Fruit fly (Drosophila melanogaster) whole organism, embryonic: ENCODE results near the gene kat80.
A peak's percentile ranks its signal among the peaks of the same experiment; 100 is the strongest.

Experiments used
- Asciz ChIP-seq: fragments of 200-800 bp; sonication (Bioruptor generic); optimal IDR thresholded peaks from 2 replicates; lab custom pipeline; 2017; ENCODE audit warnings: missing biosample characterization, mild to moderate bottlenecking, missing genetic modification characterization, missing genetic modification reagents
- Atf-2 ChIP-seq: fragments of 200-800 bp; sonication (Bioruptor generic); optimal IDR thresholded peaks from 2 replicates; lab custom pipeline; 2016; ENCODE audit warnings: missing biosample characterization, missing genetic modification characterization
- CG10431 ChIP-seq: fragments of 200-800 bp; sonication (Bioruptor generic); optimal IDR thresholded peaks from 3 replicates; lab custom pipeline; 2018; ENCODE audit warnings: missing biosample characterization, mild to moderate bottlenecking, missing genetic modification characterization
- CG11093 ChIP-seq: fragments of 200-800 bp; sonication (Bioruptor generic); IDR thresholded peaks from 3 replicates; pipeline ENCODE4 v1.3.6; 2022; ENCODE audit warnings: missing biosample characterization, missing genetic modification characterization
- CG11456 ChIP-seq: fragments of 200-800 bp; sonication (Bioruptor generic); IDR thresholded peaks from 3 replicates; pipeline ENCODE4 v1.3.6; 2022; ENCODE audit warnings: missing biosample characterization, missing genetic modification characterization
- CG12299 ChIP-seq: fragments of 200-800 bp; sonication (Bioruptor generic); optimal IDR thresholded peaks from 2 replicates; lab custom pipeline; 2018; ENCODE audit warnings: missing biosample characterization, mild to moderate bottlenecking, missing genetic modification characterization
- CG12942 ChIP-seq: fragments of 200-800 bp; sonication (Bioruptor generic); optimal IDR thresholded peaks from 3 replicates; lab custom pipeline; 2016; ENCODE audit warnings: missing biosample characterization, missing genetic modification characterization
- CG16815 ChIP-seq: fragments of 200-800 bp; sonication (Bioruptor generic); optimal IDR thresholded peaks from 3 replicates; lab custom pipeline; 2017; ENCODE audit warnings: missing biosample characterization, mild to moderate bottlenecking, missing genetic modification characterization
- CG2678 ChIP-seq: fragments of 200-800 bp; sonication (Bioruptor generic); optimal IDR thresholded peaks from 3 replicates; lab custom pipeline; 2019; ENCODE audit warnings: missing biosample characterization, mild to moderate bottlenecking, missing genetic modification characterization, moderate library complexity
- CG30020 ChIP-seq: fragments of 200-800 bp; optimal IDR thresholded peaks from 2 replicates; lab custom pipeline; 2019; ENCODE audit warnings: missing biosample characterization, mild to moderate bottlenecking, missing genetic modification characterization, moderate library complexity
- CG30431 ChIP-seq: fragments of 200-800 bp; sonication (Bioruptor generic); optimal IDR thresholded peaks from 2 replicates; lab custom pipeline; 2017; ENCODE audit warnings: missing biosample characterization, missing genetic modification characterization
- CG4360 ChIP-seq: fragments of 200-800 bp; sonication (Bioruptor generic); IDR thresholded peaks from 2 replicates; pipeline ENCODE4 v1.3.6; 2022; ENCODE audit warnings: missing biosample characterization, missing genetic modification characterization
- CG43689 ChIP-seq: fragments of 200-800 bp; sonication (Bioruptor generic); IDR thresholded peaks from 2 replicates; pipeline ENCODE4 v1.3.6; 2022; ENCODE audit warnings: missing biosample characterization, missing genetic modification characterization
- CG6254 ChIP-seq: fragments of 200-800 bp; sonication (Bioruptor generic); optimal IDR thresholded peaks from 3 replicates; lab custom pipeline; 2017; ENCODE audit warnings: mild to moderate bottlenecking, missing biosample characterization, missing genetic modification reagents, missing genetic modification characterization
- CG6813 ChIP-seq: fragments of 200-800 bp; sonication (Bioruptor generic); optimal IDR thresholded peaks from 2 replicates; lab custom pipeline; 2017; ENCODE audit warnings: missing biosample characterization, missing genetic modification characterization, mild to moderate bottlenecking, moderate library complexity, missing genetic modification reagents
- CG8290 ChIP-seq, 3 experiments: fragments of 200-800 bp; sonication (Bioruptor generic); optimal IDR thresholded peaks; 2 replicates each; lab custom pipeline; 2016 to 2019; ENCODE audit warnings: missing biosample characterization in 3 of 3, missing genetic modification characterization in 3 of 3, mild to moderate bottlenecking in 2 of 3, moderate library complexity in 1 of 3
- CG9609 ChIP-seq: fragments of 200-800 bp; sonication (Bioruptor generic); optimal IDR thresholded peaks from 3 replicates; lab custom pipeline; 2016; ENCODE audit warnings: missing biosample characterization, missing genetic modification characterization
- CG9727 ChIP-seq: fragments of 200-800 bp; sonication (Bioruptor generic); optimal IDR thresholded peaks from 3 replicates; lab custom pipeline; 2017; ENCODE audit warnings: missing biosample characterization, mild to moderate bottlenecking, missing genetic modification characterization
- CHES-1-like ChIP-seq: fragments of 200-800 bp; sonication (Bioruptor generic); optimal IDR thresholded peaks from 2 replicates; lab custom pipeline; 2016; ENCODE audit warnings: missing biosample characterization, missing genetic modification characterization
- Dll ChIP-seq: fragments of 200-800 bp; sonication (Bioruptor generic); IDR thresholded peaks from 4 replicates; pipeline ENCODE4 v1.3.6; 2022; ENCODE audit warnings: missing biosample characterization, missing genetic modification characterization; ENCODE audit not compliant: partially characterized antibody
- Doc3 ChIP-seq: fragments of 200-800 bp; sonication (Bioruptor generic); IDR thresholded peaks from 3 replicates; pipeline ENCODE4 v1.3.6; 2022; ENCODE audit warnings: missing biosample characterization, missing genetic modification characterization; ENCODE audit not compliant: partially characterized antibody
- Dref ChIP-seq: fragments of 200-800 bp; sonication (Bioruptor generic); IDR thresholded peaks from 2 replicates; pipeline ENCODE4 v1.3.6; 2022; ENCODE audit warnings: missing biosample characterization, missing genetic modification characterization
- Lpt ChIP-seq: fragments of >200 bp; optimal IDR thresholded peaks from 2 replicates; lab custom pipeline; 2018; ENCODE audit warnings: missing biosample characterization, missing genetic modification characterization
- MBD-R2 ChIP-seq: fragments of 200-800 bp; sonication (Bioruptor generic); IDR thresholded peaks from 2 replicates; pipeline ENCODE4 v1.3.6; 2022; ENCODE audit warnings: missing biosample characterization, missing genetic modification characterization
- MTF-1 ChIP-seq: fragments of 200-800 bp; sonication (Bioruptor generic); optimal IDR thresholded peaks from 2 replicates; lab custom pipeline; 2018; ENCODE audit warnings: missing biosample characterization, mild to moderate bottlenecking, missing genetic modification characterization, borderline replicate concordance
- Mad ChIP-seq: fragments of 200-800 bp; sonication (Bioruptor generic); optimal IDR thresholded peaks from 2 replicates; lab custom pipeline; 2016; ENCODE audit warnings: missing biosample characterization, missing genetic modification characterization
- Max ChIP-seq: fragments of 200-800 bp; sonication (Bioruptor generic); optimal IDR thresholded peaks from 2 replicates; lab custom pipeline; 2016; ENCODE audit warnings: missing biosample characterization, mild to moderate bottlenecking, missing genetic modification characterization
- Sox102F ChIP-seq: fragments of 200-800 bp; sonication (Bioruptor generic); optimal IDR thresholded peaks from 2 replicates; lab custom pipeline; 2018; ENCODE audit warnings: missing biosample characterization, mild to moderate bottlenecking, missing genetic modification characterization, moderate library complexity
- Sry-β ChIP-seq: fragments of 200-800 bp; sonication (Bioruptor generic); optimal IDR thresholded peaks from 2 replicates; lab custom pipeline; 2018; ENCODE audit warnings: missing biosample characterization, mild to moderate bottlenecking, missing genetic modification characterization, moderate library complexity
- aop ChIP-seq: fragments of 200-800 bp; sonication (Bioruptor generic); IDR thresholded peaks from 2 replicates; pipeline ENCODE4 v1.3.6; 2022; ENCODE audit warnings: missing biosample characterization, missing genetic modification characterization
- dati ChIP-seq: fragments of 200-800 bp; sonication (Bioruptor generic); IDR thresholded peaks from 2 replicates; pipeline ENCODE4 v1.3.6; 2022; ENCODE audit warnings: missing biosample characterization, missing genetic modification characterization
- dmrt11E ChIP-seq: fragments of 200-800 bp; sonication (Bioruptor generic); optimal IDR thresholded peaks from 3 replicates; lab custom pipeline; 2018; ENCODE audit warnings: missing biosample characterization, mild to moderate bottlenecking, missing genetic modification characterization, moderate library complexity
- en ChIP-seq: fragments of 200-800 bp; sonication (Bioruptor generic); optimal IDR thresholded peaks from 2 replicates; lab custom pipeline; 2016; ENCODE audit warnings: missing biosample characterization, missing genetic modification characterization
- fd3F ChIP-seq: fragments of 200-800 bp; sonication (Bioruptor generic); optimal IDR thresholded peaks from 2 replicates; lab custom pipeline; 2018; ENCODE audit warnings: missing biosample characterization, mild to moderate bottlenecking, missing genetic modification characterization, moderate library complexity
- gsb-n ChIP-seq: fragments of 200-800 bp; sonication (Bioruptor generic); optimal IDR thresholded peaks from 3 replicates; lab custom pipeline; 2018; ENCODE audit warnings: missing biosample characterization, mild to moderate bottlenecking, missing genetic modification characterization
- h ChIP-seq: fragments of >200 bp; optimal IDR thresholded peaks from 2 replicates; lab custom pipeline; 2017
- lov ChIP-seq, 2 experiments: fragments of 200-800 bp in 1 of 2; fragments of >200 bp in 1 of 2; sonication (Bioruptor generic) in 1 of 2; IDR thresholded peaks in 1 of 2; optimal IDR thresholded peaks in 1 of 2; 2 replicates in 1 of 2; 3 replicates in 1 of 2; pipeline versions ENCODE4 v1.3.6 to Lab custom; 2017 to 2022; ENCODE audit warnings: missing biosample characterization in 1 of 2, missing genetic modification characterization in 1 of 2
- mld ChIP-seq: fragments of 200-800 bp; sonication (Bioruptor generic); IDR thresholded peaks from 3 replicates; pipeline ENCODE4 v1.3.6; 2022; ENCODE audit warnings: missing biosample characterization, missing genetic modification characterization; ENCODE audit not compliant: partially characterized antibody
- nerfin-2 ChIP-seq: fragments of 200-800 bp; sonication (Bioruptor generic); IDR thresholded peaks from 2 replicates; pipeline ENCODE4 v1.3.6; 2022; ENCODE audit warnings: missing biosample characterization, missing genetic modification characterization; ENCODE audit not compliant: partially characterized antibody
- nmo ChIP-seq: fragments of 200-800 bp; sonication (Bioruptor generic); optimal IDR thresholded peaks from 2 replicates; lab custom pipeline; 2018; ENCODE audit warnings: missing biosample characterization, mild to moderate bottlenecking, missing genetic modification characterization, moderate library complexity
- org-1 ChIP-seq: fragments of 200-800 bp; sonication (Bioruptor generic); optimal IDR thresholded peaks from 2 replicates; lab custom pipeline; 2017; ENCODE audit warnings: missing biosample characterization, missing genetic modification characterization
- prd ChIP-seq, 3 experiments: fragments of >200 bp in 2 of 3; fragments of 200-800 bp in 1 of 3; sonication (Bioruptor generic) in 1 of 3; optimal IDR thresholded peaks in 2 of 3; IDR thresholded peaks in 1 of 3; 2 replicates in 2 of 3; 3 replicates in 1 of 3; pipeline versions ENCODE4 v1.3.6 to Lab custom; 2017 to 2022; ENCODE audit warnings: missing biosample characterization in 1 of 3, missing genetic modification characterization in 1 of 3
- sens-2 ChIP-seq: fragments of 200-800 bp; sonication (Bioruptor generic); IDR thresholded peaks from 2 replicates; pipeline ENCODE4 v1.3.6; 2022; ENCODE audit warnings: missing biosample characterization, missing genetic modification characterization
- tap ChIP-seq: fragments of 200-800 bp; optimal IDR thresholded peaks from 3 replicates; lab custom pipeline; 2019; ENCODE audit warnings: missing biosample characterization, mild to moderate bottlenecking, missing genetic modification characterization, moderate library complexity
- trem ChIP-seq: fragments of 200-800 bp; optimal IDR thresholded peaks from 3 replicates; lab custom pipeline; 2019; ENCODE audit warnings: missing biosample characterization, mild to moderate bottlenecking, missing genetic modification characterization, moderate library complexity
- tup ChIP-seq: fragments of 200-800 bp; sonication (Bioruptor generic); optimal IDR thresholded peaks from 2 replicates; lab custom pipeline; 2016; ENCODE audit warnings: missing biosample characterization, mild to moderate bottlenecking, missing genetic modification characterization, moderate library complexity
- wdn ChIP-seq: fragments of 200-800 bp; sonication (Bioruptor generic); IDR thresholded peaks from 2 replicates; pipeline ENCODE4 v1.3.6; 2022; ENCODE audit warnings: missing biosample characterization, missing genetic modification characterization
- zfh1 ChIP-seq: fragments of 200-800 bp; sonication (Bioruptor generic); IDR thresholded peaks from 3 replicates; pipeline ENCODE4 v1.3.6; 2022; ENCODE audit warnings: missing biosample characterization, missing genetic modification characterization
- zfh2 ChIP-seq: fragments of 200-800 bp; sonication (Bioruptor generic); optimal IDR thresholded peaks from 2 replicates; lab custom pipeline; 2016; ENCODE audit warnings: missing biosample characterization, missing genetic modification characterization

The kat80 gene

dm6 chrX:16279340-16279941 is 3.5 kb upstream of the kat80 start (continued):
- no peak for TF ChIP-seq Dll (GFP tag; lab: Robert Waterston, UW)
- peak; percentile 70 for TF ChIP-seq CG43689
- peak; percentile 65 for TF ChIP-seq CG12942 (GFP tag; lab: Kevin White, UChicago)
- no peak for TF ChIP-seq Dref
- TF ChIP-seq MBD-R2 (GFP tag; lab: Robert Waterston, UW): peak; percentile 68
- TF ChIP-seq CG2678 (tag; lab: Kevin White, UChicago): peak; percentile 88
- TF ChIP-seq Max: peak; percentile 22
- TF ChIP-seq Asciz (GFP tag; lab: Kevin White, UChicago): peak; percentile 57
- no peak for TF ChIP-seq Doc3 (GFP tag; lab: Robert Waterston, UW)
- peak; percentile 93 for TF ChIP-seq zfh1 (GFP tag; lab: Robert Waterston, UW)
- no peak for TF ChIP-seq prd (optimal IDR thresholded peaks at IDR 0.05; lab: Kevin White, UChicago)
- peak; percentile 95 for TF ChIP-seq prd (GFP tag; IDR thresholded peaks at IDR 0.05; lab: Robert Waterston, UW)
- TF ChIP-seq zfh2 (GFP tag; lab: Kevin White, UChicago): peak; percentile 69
- TF ChIP-seq CG11456 (GFP tag; lab: Robert Waterston, UW): peak; percentile 94
- peak; percentile 79 for TF ChIP-seq Sox102F (GFP tag; lab: Kevin White, UChicago)
- peak; percentile 61 for TF ChIP-seq CG8290 (GFP tag; optimal IDR thresholded peaks at IDR 0.05; lab: Kevin White, UChicago)
- TF ChIP-seq CG8290 (tag; optimal IDR thresholded peaks at IDR 0.05; lab: Kevin White, UChicago): peak; percentile 10 to 90
- TF ChIP-seq sens-2 (GFP tag; lab: Robert Waterston, UW): peak; percentile 63; the same call in 1 of the 2 replicates
- TF ChIP-seq CG4360 (GFP tag; lab: Robert Waterston, UW): 0 out of 2 replicates have a peak, but pooled peaks have one; percentile 18
- TF ChIP-seq CG6254: peak; percentile 43
- peak; percentile 75 for TF ChIP-seq Atf-2 (GFP tag; lab: Kevin White, UChicago)
- TF ChIP-seq CG11093 (GFP tag; lab: Robert Waterston, UW): peak; percentile 92
- TF ChIP-seq en: peak; percentile 67
- TF ChIP-seq Sry-β: no peak
- TF ChIP-seq aop (GFP tag; lab: Robert Waterston, UW): no peak
- peak; percentile 46 for TF ChIP-seq CG6813 (GFP tag; lab: Kevin White, UChicago)
- no peak for TF ChIP-seq lov (optimal IDR thresholded peaks at IDR 0.05; lab: Kevin White, UChicago)
- peak; percentile 83; the same call in 2 of the 3 replicates for TF ChIP-seq lov (GFP tag; IDR thresholded peaks at IDR 0.05; lab: Robert Waterston, UW)
- peak; percentile 52 for TF ChIP-seq fd3F (GFP tag; lab: Kevin White, UChicago)
- TF ChIP-seq trem (tag; lab: Kevin White, UChicago): peak; percentile 23
- no peak for TF ChIP-seq h (lab: Kevin White, UChicago)
- TF ChIP-seq Lpt (GFP tag; lab: Kevin White, UChicago): no peak
- peak; percentile 94 for TF ChIP-seq nmo (GFP tag; lab: Kevin White, UChicago)
- peak; percentile 69 for TF ChIP-seq CG30431 (GFP tag; lab: Kevin White, UChicago)
- no peak for TF ChIP-seq CG30020 (tag; lab: Kevin White, UChicago)
- peak; percentile 37 for TF ChIP-seq gsb-n
- peak; percentile 60 for TF ChIP-seq wdn (GFP tag; lab: Robert Waterston, UW)
- peak; percentile 45 for TF ChIP-seq Mad (GFP tag; lab: Kevin White, UChicago)
- peak; percentile 81 for TF ChIP-seq CG9609 (GFP tag; lab: Kevin White, UChicago)
- peak; percentile 80 for TF ChIP-seq org-1 (GFP tag; lab: Kevin White, UChicago)
- TF ChIP-seq, all 482 proteins: peak for 392

DNA sequence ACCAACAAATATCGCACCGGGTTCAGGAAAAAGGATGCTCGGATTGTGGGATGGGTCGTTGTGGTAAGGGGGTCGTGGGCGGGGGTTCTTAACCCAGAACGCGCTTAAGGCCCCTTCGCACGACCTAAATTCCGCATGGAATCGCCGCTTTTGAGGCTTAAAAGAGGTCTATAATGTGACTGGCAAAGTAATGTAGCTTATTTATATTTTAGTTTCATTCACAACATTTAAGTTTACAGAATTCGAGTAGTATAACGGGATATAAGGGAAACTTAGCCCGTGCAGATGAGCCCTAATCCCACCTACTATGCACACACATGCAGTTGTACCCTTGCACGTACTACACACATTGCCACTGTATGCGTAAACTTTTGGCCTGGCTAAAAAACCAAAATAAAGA is 2.8 kb upstream of the kat80 start:
- peak; percentile 87 for TF ChIP-seq CG10431 (GFP tag; lab: Kevin White, UChicago)
- peak; percentile 88 for TF ChIP-seq dmrt11E (tag; lab: Kevin White, UChicago)
- peak; percentile 80 for TF ChIP-seq CG9727 (GFP tag; lab: Kevin White, UChicago)
- TF ChIP-seq mld (GFP tag; lab: Robert Waterston, UW): no peak
- peak; percentile 83 for TF ChIP-seq MTF-1 (GFP tag; lab: Kevin White, UChicago)
- TF ChIP-seq CG12299 (tag; lab: Kevin White, UChicago): peak; percentile 87
- peak; percentile 70 for TF ChIP-seq CG16815 (GFP tag; lab: Kevin White, UChicago)
- no peak for TF ChIP-seq CHES-1-like (GFP tag; lab: Kevin White, UChicago)
- peak; percentile 83 for TF ChIP-seq tap (tag; lab: Kevin White, UChicago)
- TF ChIP-seq nerfin-2 (GFP tag; lab: Robert Waterston, UW): no peak
- TF ChIP-seq tup (GFP tag; lab: Kevin White, UChicago): peak; percentile 21
- peak; percentile 67 for TF ChIP-seq dati (GFP tag; lab: Robert Waterston, UW)
